Fruit fly (Drosophila melanogaster) Kc167 (cell line): ENCODE results near the gene Enoph.

Source experiments
- Myc ChIP-seq: fragments of >200 bp; optimal IDR thresholded peaks from 2 replicates; lab custom pipeline; 2017; ENCODE audit warnings: missing external identifiers
- Sin3A ChIP-seq: fragments of >200 bp; optimal IDR thresholded peaks from 2 replicates; lab custom pipeline; 2018; ENCODE audit warnings: missing external identifiers
- h ChIP-seq: fragments of >200 bp; optimal IDR thresholded peaks from 3 replicates; lab custom pipeline; 2018; ENCODE audit warnings: missing external identifiers
- insv ChIP-seq: fragments of >200 bp; optimal IDR thresholded peaks from 3 replicates; lab custom pipeline; 2018; ENCODE audit warnings: missing external identifiers
- psq ChIP-seq: fragments of >200 bp; optimal IDR thresholded peaks from 2 replicates; lab custom pipeline; 2017; ENCODE audit warnings: missing external identifiers
- ttk ChIP-seq: sonication (Bioruptor generic); optimal IDR thresholded peaks from 2 replicates; lab custom pipeline; 2017; ENCODE audit warnings: missing external identifiers

The Enoph gene

dm6 chr3R:5249308-5249707, 7.2 kb downstream of the Enoph start:
- TF ChIP-seq psq (lab: Kevin White, UChicago) (no peak), Sin3A (lab: Kevin White, UChicago) (no peak), h (lab: Kevin White, UChicago) (no peak), ttk (lab: Kevin White, UChicago) (no peak)

DNA sequence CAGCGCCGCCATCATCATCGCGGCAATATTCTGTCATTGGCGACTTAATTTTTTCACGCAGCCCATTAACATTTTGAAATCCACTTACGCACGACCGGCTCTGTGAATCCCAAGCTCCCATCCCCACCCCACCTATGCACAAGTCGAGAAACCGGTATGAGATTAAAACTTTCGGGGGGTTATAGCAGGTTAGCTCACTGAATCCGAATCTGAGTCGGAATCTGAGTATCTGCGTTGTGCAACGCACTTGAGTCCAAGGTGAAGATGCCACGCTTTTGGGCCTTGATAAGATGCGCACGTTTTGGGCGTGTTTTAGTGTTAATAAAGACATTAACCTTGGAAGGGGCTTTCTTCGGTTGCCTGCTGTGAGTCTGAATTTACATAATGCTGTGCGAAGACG, 9.5 kb downstream of the Enoph start:
- no peak for TF ChIP-seq Myc (lab: Kevin White, UChicago)
- no peak for TF ChIP-seq ttk (lab: Kevin White, UChicago)
- no peak for TF ChIP-seq insv (lab: Kevin White, UChicago)
- TF ChIP-seq Sin3A (lab: Kevin White, UChicago), result no peak

DNA sequence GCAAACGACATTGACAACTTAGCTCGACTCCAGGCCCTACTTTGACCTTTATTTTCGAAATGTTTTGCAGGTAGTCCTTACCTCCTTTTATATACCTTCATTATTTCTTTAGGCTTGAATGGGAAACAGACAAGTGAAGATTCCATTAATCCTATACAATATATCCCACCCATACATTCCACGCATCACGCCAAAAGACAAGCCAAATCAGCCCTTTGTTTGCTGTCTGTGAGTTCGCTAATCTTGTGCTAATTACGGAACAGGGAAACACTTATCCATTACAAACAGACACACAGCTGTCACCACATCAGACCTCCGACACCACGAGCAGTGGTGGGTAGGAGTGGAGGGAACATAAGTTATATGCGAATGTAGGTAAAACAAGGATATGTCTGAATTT, 15.8 kb downstream of the Enoph start, which contains the start of gene CG33293:
CG33293 (minus strand) TSS at position 15 of the 400 bp plus-strand sequence.
- TF ChIP-seq Myc (lab: Kevin White, UChicago), result no peak

dm6 chr3R:5237215-5237614, 19.3 kb downstream of the Enoph start, which contains the start of gene rtp:
Gene rtp, minus strand, starts transcription at chr3R:5237315.
- no peak for TF ChIP-seq Myc (lab: Kevin White, UChicago)

DNA sequence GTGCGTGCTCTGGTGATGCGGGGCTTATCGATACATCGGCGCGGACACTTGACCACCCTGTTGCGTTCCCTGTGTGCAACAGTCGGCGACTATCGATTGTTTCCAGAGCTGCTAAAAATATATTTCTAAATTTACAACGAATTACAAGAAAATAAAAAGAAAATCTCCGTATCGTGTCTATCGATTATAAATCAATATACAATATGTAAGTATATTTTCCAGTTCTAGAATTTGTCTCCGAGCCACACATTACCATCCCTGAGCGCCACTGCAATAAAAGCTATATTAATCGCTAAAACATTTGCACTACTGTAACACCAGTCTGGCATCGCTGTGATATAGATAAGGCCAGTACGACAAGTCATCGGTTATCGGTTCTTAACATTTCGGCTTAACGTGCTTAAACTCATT, 24.3 kb downstream of the Enoph start, which contains the start of the genes Kat60 and Mms19:
Kat60 (minus strand) TSS at position 13 of the 411 bp plus-strand sequence.
Mms19 (plus strand) TSS at position 347 of the 411 bp plus-strand sequence.
- TF ChIP-seq psq (lab: Kevin White, UChicago) (no peak), insv (lab: Kevin White, UChicago) (no peak), Myc (lab: Kevin White, UChicago) (no peak), Sin3A (lab: Kevin White, UChicago) (no peak), h (lab: Kevin White, UChicago) (no peak), ttk (lab: Kevin White, UChicago) (no peak)

DNA sequence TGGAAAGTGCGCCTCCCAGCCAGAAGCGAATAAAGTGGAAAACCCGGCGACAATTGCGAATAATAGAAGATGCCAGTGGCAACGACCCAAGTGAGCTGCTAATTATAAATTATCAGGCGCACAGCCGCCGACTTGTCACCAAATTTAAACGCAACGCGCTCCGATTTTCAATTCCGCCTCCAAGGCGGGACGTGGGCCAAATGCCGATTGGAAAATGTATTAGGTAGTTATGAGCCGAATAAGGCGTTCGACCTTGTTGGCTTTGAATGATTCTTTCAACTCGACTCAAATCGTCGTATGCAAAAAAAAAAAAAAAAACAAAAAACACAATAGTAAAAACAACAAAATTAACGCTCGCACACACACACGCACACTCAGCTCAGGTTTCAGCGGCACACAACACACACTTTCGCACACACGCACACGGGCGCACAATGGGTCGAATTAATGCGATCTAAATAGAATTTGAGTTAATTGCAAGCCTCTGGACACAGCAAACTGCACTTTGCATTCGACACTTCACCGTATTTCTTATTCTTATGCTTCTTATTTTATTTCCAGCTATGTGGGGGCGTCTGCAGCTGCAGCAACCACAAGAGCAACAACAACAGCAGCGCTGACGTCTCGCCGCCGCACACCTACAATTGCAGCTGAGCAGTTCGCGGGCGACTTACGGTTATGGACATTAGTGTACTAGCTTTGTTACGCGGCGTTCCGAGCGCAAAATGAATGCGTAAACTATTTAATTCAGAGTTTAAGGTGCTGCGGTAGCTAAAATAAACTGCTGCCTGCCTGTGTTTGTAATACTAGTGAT, 24.9 kb downstream of the Enoph start:
- TF ChIP-seq Myc (lab: Kevin White, UChicago) (no peak), psq (lab: Kevin White, UChicago) (no peak), insv (lab: Kevin White, UChicago) (no peak), ttk (lab: Kevin White, UChicago) (no peak), h (lab: Kevin White, UChicago) (no peak), Sin3A (lab: Kevin White, UChicago) (no peak)

- TF ChIP-seq ttk (lab: Kevin White, UChicago), result no peak
- no peak for TF ChIP-seq insv (lab: Kevin White, UChicago)
- no peak for TF ChIP-seq Sin3A (lab: Kevin White, UChicago)
- no peak for TF ChIP-seq psq (lab: Kevin White, UChicago)
- no peak for TF ChIP-seq h (lab: Kevin White, UChicago)
- TF ChIP-seq Myc (lab: Kevin White, UChicago), result no peak
Measured at dm6 chr3R:5229458-5229857, 27.0 kb downstream of the Enoph start.

- no peak for TF ChIP-seq Myc (lab: Kevin White, UChicago)
- TF ChIP-seq Sin3A (lab: Kevin White, UChicago), result no peak
- no peak for TF ChIP-seq insv (lab: Kevin White, UChicago)
- TF ChIP-seq ttk (lab: Kevin White, UChicago), result no peak
- TF ChIP-seq h (lab: Kevin White, UChicago), result no peak
- TF ChIP-seq psq (lab: Kevin White, UChicago), result no peak
Measured at dm6 chr3R:5226025-5226424, 30.5 kb downstream of the Enoph start, which contains the start of gene Vps37B. Gene Vps37B, plus strand, starts transcription at chr3R:5226158.

- TF ChIP-seq Sin3A (lab: Kevin White, UChicago) (no peak), h (lab: Kevin White, UChicago) (no peak), ttk (lab: Kevin White, UChicago) (no peak), insv (lab: Kevin White, UChicago) (no peak), psq (lab: Kevin White, UChicago) (no peak), Myc (lab: Kevin White, UChicago) (no peak)
Measured at dm6 chr3R:5223839-5224238, 32.6 kb downstream of the Enoph start, which contains the start of gene CG14664. Gene CG14664, plus strand, starts transcription at chr3R:5224139.

DNA sequence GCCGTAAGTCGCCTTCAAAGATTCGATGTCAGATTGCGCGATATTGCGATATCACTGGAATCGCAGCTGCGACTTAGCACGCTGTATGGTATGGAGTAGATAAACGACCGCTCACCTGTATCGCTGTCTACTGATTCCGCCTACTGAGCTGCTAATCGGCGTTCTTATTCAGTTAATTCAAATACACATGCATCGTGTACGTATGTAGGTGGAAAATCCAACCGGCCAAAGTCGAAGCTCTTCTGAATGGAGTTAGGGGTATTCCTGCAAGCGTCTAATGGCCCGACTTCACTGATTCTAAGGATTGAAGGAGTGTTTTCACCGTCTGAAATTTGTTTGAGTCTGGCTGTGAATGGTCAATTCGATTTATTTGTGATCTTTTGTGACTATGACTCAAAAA, 33.3 kb downstream of the Enoph start, which contains the start of gene CG2604:
CG2604 (minus strand) TSS at position 231 of the 400 bp plus-strand sequence.
- TF ChIP-seq psq (lab: Kevin White, UChicago) (no peak), insv (lab: Kevin White, UChicago) (no peak), Myc (lab: Kevin White, UChicago) (no peak), ttk (lab: Kevin White, UChicago) (no peak), Sin3A (lab: Kevin White, UChicago) (no peak), h (lab: Kevin White, UChicago) (no peak)

DNA sequence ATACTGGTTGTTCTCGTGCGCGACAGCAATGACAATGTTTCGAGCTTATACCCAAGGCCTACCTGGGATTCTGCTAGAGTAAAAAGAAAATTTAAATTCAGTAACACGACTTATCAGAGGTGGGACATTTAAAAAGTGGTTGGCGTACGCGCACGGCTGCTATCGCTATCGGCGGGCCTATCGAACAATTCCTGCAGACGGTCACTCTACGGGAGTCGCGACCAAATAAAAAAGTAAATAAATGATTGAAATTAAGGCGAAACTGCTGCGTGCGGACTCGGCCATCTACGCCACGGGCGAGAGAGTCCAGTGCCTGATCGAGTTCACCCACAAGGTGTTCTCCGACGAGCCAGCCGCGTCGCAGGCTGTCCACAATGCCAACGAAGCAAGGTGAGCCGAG, 37.0 kb downstream of the Enoph start, which contains the start of the genes Prosbeta2R2 and CG1116:
Prosbeta2R2 (minus strand) TSS at position 63 of the 400 bp plus-strand sequence.
CG1116 (plus strand) TSS at position 192 of the 400 bp plus-strand sequence.
- TF ChIP-seq Sin3A (lab: Kevin White, UChicago) (no peak), insv (lab: Kevin White, UChicago) (no peak), Myc (lab: Kevin White, UChicago) (no peak), ttk (lab: Kevin White, UChicago) (no peak), psq (lab: Kevin White, UChicago) (no peak), h (lab: Kevin White, UChicago) (no peak)
